Worm (Caenorhabditis elegans) whole organism, late embryonic: ENCODE results near the gene F58D2.5.

Experiments
- Y22D7AL.16 ChIP-seq: sonication (generic microtip); optimal IDR thresholded peaks from 2 replicates; lab custom pipeline; 2016; ENCODE audit warnings: missing genetic modification characterization, missing compliant biosample characterization
- ceh-18 ChIP-seq: sonication (generic microtip); optimal IDR thresholded peaks from 2 replicates; lab custom pipeline; 2016; ENCODE audit warnings: missing genetic modification characterization, missing compliant biosample characterization
- ceh-30 ChIP-seq: fragments of 150-350 bp; optimal IDR thresholded peaks from 2 replicates; lab custom pipeline; 2014; ENCODE audit warnings: missing biosample characterization, missing genetic modification characterization
- dmd-4 ChIP-seq: sonication (generic microtip); optimal IDR thresholded peaks from 2 replicates; lab custom pipeline; 2016; ENCODE audit warnings: borderline replicate concordance, missing genetic modification characterization, missing compliant biosample characterization
- elt-2 ChIP-seq: sonication (generic microtip); optimal IDR thresholded peaks from 2 replicates; lab custom pipeline; 2016; ENCODE audit warnings: missing genetic modification reagents, missing genetic modification characterization, missing compliant biosample characterization
- eyg-1 ChIP-seq: sonication (generic microtip); optimal IDR thresholded peaks from 2 replicates; lab custom pipeline; 2016; ENCODE audit warnings: missing genotype, missing genetic modification characterization, missing compliant biosample characterization
- fkh-10 ChIP-seq: fragments of 150-350 bp; optimal IDR thresholded peaks from 2 replicates; lab custom pipeline; 2014; ENCODE audit warnings: missing biosample characterization, missing genetic modification reagents, missing genetic modification characterization
- lim-6 ChIP-seq: sonication (generic microtip); optimal IDR thresholded peaks from 2 replicates; lab custom pipeline; 2016; ENCODE audit warnings: missing genetic modification characterization, missing compliant biosample characterization
- madf-2 ChIP-seq: sonication (generic microtip); optimal IDR thresholded peaks from 2 replicates; lab custom pipeline; 2017; ENCODE audit warnings: missing genetic modification characterization, missing compliant biosample characterization
- mec-3 ChIP-seq: sonication (generic microtip); optimal IDR thresholded peaks from 2 replicates; lab custom pipeline; 2016; ENCODE audit warnings: borderline replicate concordance, missing genetic modification characterization, missing compliant biosample characterization
- nfya-1 ChIP-seq: sonication (generic microtip); optimal IDR thresholded peaks from 2 replicates; lab custom pipeline; 2017; ENCODE audit warnings: missing genetic modification characterization, mild to moderate bottlenecking, missing compliant biosample characterization, antibody characterized with exemption, moderate library complexity
- nhr-232 ChIP-seq: sonication (generic microtip); optimal IDR thresholded peaks from 2 replicates; lab custom pipeline; 2016; ENCODE audit warnings: missing genetic modification characterization, missing compliant biosample characterization
- pax-1 ChIP-seq: fragments of 150-350 bp; optimal IDR thresholded peaks from 2 replicates; lab custom pipeline; 2014; ENCODE audit warnings: missing biosample characterization, missing genetic modification characterization
- pha-4 ChIP-seq: fragments of 150-350 bp; optimal IDR thresholded peaks from 2 replicates; lab custom pipeline; 2018; ENCODE audit warnings: missing biosample characterization, missing genetic modification reagents, missing genetic modification characterization
- pros-1 ChIP-seq: fragments of 150-350 bp; optimal IDR thresholded peaks from 2 replicates; lab custom pipeline; 2014; ENCODE audit warnings: missing biosample characterization, missing genetic modification reagents, missing genetic modification characterization
- ztf-16 ChIP-seq: sonication (generic microtip); optimal IDR thresholded peaks from 2 replicates; lab custom pipeline; 2017; ENCODE audit warnings: missing genetic modification characterization, missing compliant biosample characterization

F58D2.5 gene

ce11 chrIV:13149276-13149675 is 43.9 kb downstream of the F58D2.5 start, which contains the start of gene nlp-79:
Gene nlp-79, plus strand, starts transcription at chrIV:13149576.
- TF ChIP-seq madf-2 (tag; lab: Kevin White, UChicago) (no peak), lim-6 (tag; lab: Kevin White, UChicago) (no peak), eyg-1 (tag; lab: Kevin White, UChicago) (no peak), dmd-4 (no peak), pha-4 (tag; lab: Kevin White, UChicago) (no peak), fkh-10 (GFP tag; lab: Kevin White, UChicago) (no peak), elt-2 (tag; lab: Kevin White, UChicago) (no peak), pax-1 (no peak), mec-3 (tag; lab: Kevin White, UChicago) (no peak)

DNA sequence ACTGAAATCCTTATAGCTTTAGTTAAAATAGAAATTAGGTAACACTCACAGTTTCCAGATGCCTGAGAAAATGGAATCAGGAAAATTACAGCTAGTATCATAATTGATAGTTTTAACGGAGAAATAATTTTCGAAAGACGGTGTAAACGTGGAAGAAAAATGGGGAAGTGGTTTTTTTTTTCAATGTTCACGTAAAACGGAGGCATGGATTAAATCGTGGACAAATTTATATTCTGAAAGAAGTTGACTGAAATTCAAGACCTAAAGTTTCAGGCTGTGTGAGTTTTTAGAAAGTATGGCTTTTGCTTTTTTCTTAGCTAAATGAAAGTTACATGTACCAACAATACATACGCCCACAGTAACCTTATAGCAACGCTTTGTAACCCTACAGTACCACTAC is 50.9 kb downstream of the F58D2.5 start, which contains the start of gene spe-43:
TSS of gene spe-43 (minus strand) at position 101 of the 400 bp plus-strand sequence.
- no peak for TF ChIP-seq nhr-232 (tag; lab: Kevin White, UChicago)
- no peak for TF ChIP-seq ceh-30 (tag; lab: Kevin White, UChicago)
- TF ChIP-seq ceh-18 (tag; lab: Kevin White, UChicago): no peak
- no peak for TF ChIP-seq ztf-16 (tag; lab: Kevin White, UChicago)
- no peak for TF ChIP-seq Y22D7AL.16
- no peak for TF ChIP-seq pros-1 (tag; lab: Kevin White, UChicago)
- no peak for TF ChIP-seq nfya-1
